Worm (Caenorhabditis elegans) whole organism, L1 larva: Measurements from ENCODE around the gene Y69A2AR.24.

Experiments
- C04F5.9 ChIP-seq: sonication (generic microtip); optimal IDR thresholded peaks from 2 replicates; lab custom pipeline; 2016; ENCODE audit warnings: missing genetic modification characterization, missing compliant biosample characterization
- C34B4.2 ChIP-seq: sonication (generic microtip); optimal IDR thresholded peaks from 2 replicates; lab custom pipeline; 2017; ENCODE audit warnings: mild to moderate bottlenecking, missing genetic modification characterization, missing compliant biosample characterization
- Y116A8C.19 ChIP-seq: sonication (generic microtip); optimal IDR thresholded peaks from 2 replicates; lab custom pipeline; 2016; ENCODE audit warnings: missing compliant biosample characterization, missing genetic modification characterization, borderline replicate concordance
- alr-1 ChIP-seq: fragments of 200-800 bp; sonication (Bioruptor generic); optimal IDR thresholded peaks from 2 replicates; lab custom pipeline; 2018; ENCODE audit warnings: borderline replicate concordance, mild to moderate bottlenecking, missing genetic modification characterization, missing compliant biosample characterization
- ama-1 ChIP-seq: fragments of 150-350 bp; optimal IDR thresholded peaks from 2 replicates; lab custom pipeline; 2014
- ceh-63 ChIP-seq: fragments of 200-800 bp; sonication (Bioruptor generic); optimal IDR thresholded peaks from 2 replicates; lab custom pipeline; 2018; ENCODE audit warnings: mild to moderate bottlenecking, missing genetic modification characterization, missing compliant biosample characterization
- ceh-8 ChIP-seq: fragments of 200-800 bp; sonication (Bioruptor generic); optimal IDR thresholded peaks from 2 replicates; lab custom pipeline; 2018; ENCODE audit warnings: mild to moderate bottlenecking, missing genetic modification characterization, moderate library complexity, missing compliant biosample characterization
- ceh-82 ChIP-seq, 3 experiments: fragments of 150-350 bp in 1 of 3; sonication (generic microtip) in 2 of 3; optimal IDR thresholded peaks; 2 replicates each; lab custom pipeline; 2014 to 2017; ENCODE audit warnings: missing biosample characterization in 3 of 3, missing genetic modification characterization in 3 of 3
- ceh-88 ChIP-seq: fragments of 200-800 bp; sonication (Bioruptor generic); IDR thresholded peaks from 2 replicates; pipeline ENCODE4 v1.3.6; 2022; ENCODE audit warnings: missing genetic modification characterization, missing compliant biosample characterization
- ceh-90 ChIP-seq: sonication (generic microtip); optimal IDR thresholded peaks from 2 replicates; lab custom pipeline; 2016; ENCODE audit warnings: missing genetic modification characterization, missing compliant biosample characterization
- dpl-1 ChIP-seq, 3 experiments: fragments of 150-350 bp in 2 of 3; sonication (generic microtip) in 1 of 3; optimal IDR thresholded peaks; 2 replicates each; lab custom pipeline; 2014 to 2017; ENCODE audit warnings: missing biosample characterization in 3 of 3, missing genetic modification characterization in 3 of 3, missing genetic modification reagents in 3 of 3
- dsc-1 ChIP-seq: sonication (generic microtip); optimal IDR thresholded peaks from 2 replicates; lab custom pipeline; 2016; ENCODE audit warnings: mild to moderate bottlenecking, missing genetic modification characterization, missing compliant biosample characterization
- efl-1 ChIP-seq, 4 experiments: fragments of 150-350 bp; optimal IDR thresholded peaks in 3 of 4; peaks in 1 of 4; 1 replicate in 1 of 4; 2 replicates in 3 of 4; lab custom pipeline; 2014; ENCODE audit warnings: missing biosample characterization in 2 of 4, missing genetic modification characterization in 2 of 4, missing genetic modification reagents in 2 of 4
- elt-3 ChIP-seq, 6 experiments: fragments of 150-350 bp in 1 of 6; sonication (generic microtip); optimal IDR thresholded peaks; 2 replicates each; lab custom pipeline; 2017 to 2018; ENCODE audit warnings: missing biosample characterization in 6 of 6, missing genetic modification characterization in 6 of 6, inconsistent platforms in 1 of 6
- fkh-8 ChIP-seq: sonication (generic microtip); optimal IDR thresholded peaks from 2 replicates; lab custom pipeline; 2016; ENCODE audit warnings: mild to moderate bottlenecking, missing genetic modification characterization, missing compliant biosample characterization
- grh-1 ChIP-seq: fragments of 200-800 bp; sonication (Bioruptor generic); IDR thresholded peaks from 2 replicates; pipeline ENCODE4 v1.3.6; 2022; ENCODE audit warnings: missing genetic modification reagents, missing genetic modification characterization, missing compliant biosample characterization
- hlh-17 ChIP-seq: fragments of 200-800 bp; sonication (Bioruptor generic); optimal IDR thresholded peaks from 2 replicates; lab custom pipeline; 2018; ENCODE audit warnings: missing genetic modification characterization, mild to moderate bottlenecking, missing compliant biosample characterization, moderate library complexity, borderline replicate concordance
- hlh-4 ChIP-seq: sonication (generic microtip); optimal IDR thresholded peaks from 2 replicates; lab custom pipeline; 2016; ENCODE audit warnings: mild to moderate bottlenecking, missing genetic modification characterization, missing compliant biosample characterization
- isw-1 ChIP-seq: fragments of 200-800 bp; sonication (Bioruptor generic); IDR thresholded peaks from 2 replicates; pipeline ENCODE4 v1.3.6; 2022; ENCODE audit warnings: missing genetic modification characterization, missing compliant biosample characterization
- jun-1 ChIP-seq: fragments of 150-350 bp; optimal IDR thresholded peaks from 2 replicates; lab custom pipeline; 2014; ENCODE audit warnings: missing biosample characterization, missing genetic modification reagents, missing genetic modification characterization
- lin-13 ChIP-seq: fragments of 150-350 bp; optimal IDR thresholded peaks from 2 replicates; lab custom pipeline; 2014; ENCODE audit warnings: missing biosample characterization, missing genetic modification reagents, missing genetic modification characterization
- lin-15B ChIP-seq: fragments of 150-350 bp; sonication (generic microtip); optimal IDR thresholded peaks from 3 replicates; lab custom pipeline; 2014; ENCODE audit warnings: missing biosample characterization, missing genetic modification characterization
- lin-35 ChIP-seq, 2 experiments: fragments of 150-350 bp; optimal IDR thresholded peaks; 2 replicates each; lab custom pipeline; 2014; ENCODE audit warnings: missing biosample characterization in 2 of 2, missing genetic modification characterization in 2 of 2, missing genetic modification reagents in 2 of 2
- lin-39 ChIP-seq: fragments of 150-350 bp; optimal IDR thresholded peaks from 2 replicates; lab custom pipeline; 2014; ENCODE audit warnings: missing biosample characterization, missing genetic modification reagents, missing genetic modification characterization
- lsy-2 ChIP-seq, 2 experiments: fragments of 150-350 bp; optimal IDR thresholded peaks; 2 replicates each; lab custom pipeline; 2014; ENCODE audit warnings: missing biosample characterization in 2 of 2, missing genetic modification characterization in 2 of 2
- mab-9 ChIP-seq: fragments of 200-800 bp; sonication (Bioruptor generic); IDR thresholded peaks from 2 replicates; pipeline ENCODE4 v1.3.6; 2022; ENCODE audit warnings: missing genetic modification reagents, missing genetic modification characterization, missing compliant biosample characterization
- mef-2 ChIP-seq: fragments of 150-350 bp; optimal IDR thresholded peaks from 2 replicates; lab custom pipeline; 2014; ENCODE audit warnings: missing biosample characterization, missing genetic modification characterization
- nhr-11 ChIP-seq: fragments of 150-350 bp; optimal IDR thresholded peaks from 2 replicates; lab custom pipeline; 2014; ENCODE audit warnings: missing biosample characterization, missing genetic modification characterization
- nhr-12 ChIP-seq: sonication (generic microtip); optimal IDR thresholded peaks from 2 replicates; lab custom pipeline; 2017; ENCODE audit warnings: missing biosample characterization, missing genetic modification characterization
- nhr-19 ChIP-seq: fragments of 200-800 bp; sonication (Bioruptor generic); conservative IDR thresholded peaks from 2 replicates; pipeline ENCODE4 v1.3.6; 2022; ENCODE audit warnings: missing genetic modification characterization, missing compliant biosample characterization
- nhr-20 ChIP-seq: sonication (generic microtip); optimal IDR thresholded peaks from 2 replicates; lab custom pipeline; 2016; ENCODE audit warnings: mild to moderate bottlenecking, missing genetic modification characterization, missing compliant biosample characterization
- nhr-28 ChIP-seq: fragments of 150-350 bp; optimal IDR thresholded peaks from 2 replicates; lab custom pipeline; 2014; ENCODE audit warnings: missing biosample characterization, missing genetic modification characterization
- nhr-47 ChIP-seq: sonication (generic microtip); optimal IDR thresholded peaks from 2 replicates; lab custom pipeline; 2016; ENCODE audit warnings: mild to moderate bottlenecking, missing genetic modification characterization, moderate library complexity, missing compliant biosample characterization
- nhr-71 ChIP-seq: sonication (generic microtip); optimal IDR thresholded peaks from 2 replicates; lab custom pipeline; 2016; ENCODE audit warnings: mild to moderate bottlenecking, missing genetic modification characterization, moderate library complexity, missing compliant biosample characterization
- nhr-77 ChIP-seq: fragments of 150-350 bp; optimal IDR thresholded peaks from 2 replicates; lab custom pipeline; 2014; ENCODE audit warnings: missing biosample characterization, missing genetic modification characterization
- nhr-85 ChIP-seq: sonication (generic microtip); peaks from one replicate; lab custom pipeline; 2016; ENCODE audit warnings: missing genetic modification characterization, inconsistent platforms, missing compliant biosample characterization
- pax-3 ChIP-seq: fragments of 200-800 bp; sonication (Bioruptor generic); optimal IDR thresholded peaks from 2 replicates; lab custom pipeline; 2018; ENCODE audit warnings: mild to moderate bottlenecking, missing genetic modification characterization, moderate library complexity, missing compliant biosample characterization
- pqm-1 ChIP-seq: sonication (generic microtip); optimal IDR thresholded peaks from 3 replicates; lab custom pipeline; 2017; ENCODE audit warnings: missing biosample characterization, missing genetic modification characterization
- snu-23 ChIP-seq: sonication (generic microtip); optimal IDR thresholded peaks from 2 replicates; lab custom pipeline; 2016; ENCODE audit warnings: missing genetic modification characterization, missing compliant biosample characterization
- sox-4 ChIP-seq: sonication (generic microtip); optimal IDR thresholded peaks from 2 replicates; lab custom pipeline; 2016; ENCODE audit warnings: missing genetic modification characterization, missing compliant biosample characterization
- sup-37 ChIP-seq: fragments of 200-800 bp; sonication (Bioruptor generic); optimal IDR thresholded peaks from 2 replicates; lab custom pipeline; 2018; ENCODE audit warnings: mild to moderate bottlenecking, missing genetic modification characterization, missing compliant biosample characterization
- swsn-7 ChIP-seq: sonication (generic microtip); optimal IDR thresholded peaks from 2 replicates; lab custom pipeline; 2016; ENCODE audit warnings: missing genetic modification characterization, missing compliant biosample characterization
- tbx-2 ChIP-seq: sonication (generic microtip); optimal IDR thresholded peaks from 2 replicates; lab custom pipeline; 2016; ENCODE audit warnings: missing genetic modification characterization, missing compliant biosample characterization
- tlp-1 ChIP-seq: fragments of 150-350 bp; optimal IDR thresholded peaks from 2 replicates; lab custom pipeline; 2014; ENCODE audit warnings: missing biosample characterization, missing genetic modification characterization
- unc-62 ChIP-seq: fragments of 150-350 bp; optimal IDR thresholded peaks from 2 replicates; lab custom pipeline; 2014; ENCODE audit warnings: missing biosample characterization, missing genetic modification reagents, missing genetic modification characterization
- unc-86 ChIP-seq: sonication (generic microtip); optimal IDR thresholded peaks from 2 replicates; lab custom pipeline; 2016; ENCODE audit warnings: missing genetic modification characterization, missing compliant biosample characterization
- unc-98 ChIP-seq: fragments of 200-800 bp; sonication (Bioruptor generic); IDR thresholded peaks from 2 replicates; pipeline ENCODE4 v1.3.6; 2022; ENCODE audit warnings: missing genetic modification characterization, missing compliant biosample characterization
- xbp-1 ChIP-seq: sonication (generic microtip); optimal IDR thresholded peaks from 2 replicates; lab custom pipeline; 2016; ENCODE audit warnings: missing genetic modification characterization, missing compliant biosample characterization
- zag-1 ChIP-seq: fragments of 150-350 bp; optimal IDR thresholded peaks from 2 replicates; lab custom pipeline; 2014; ENCODE audit warnings: missing biosample characterization, missing genetic modification characterization
- ztf-4 ChIP-seq: fragments of 150-350 bp; optimal IDR thresholded peaks from 2 replicates; lab custom pipeline; 2014; ENCODE audit warnings: missing biosample characterization, missing genetic modification characterization

Gene Y69A2AR.24

ce11 chrIV:2601988-2602861 lies 38.4 kb upstream of the Y69A2AR.24 start (continued):
- TF ChIP-seq ceh-88 (GFP tag; lab: Robert Waterston, UW) (peak; percentile 96), mab-9 (GFP tag; lab: Robert Waterston, UW) (peak; percentile 94), lin-39 (peak; percentile 93), lin-35 (GFP tag; optimal IDR thresholded peaks at IDR 0.05; lab: Kevin White, UChicago) (peak; percentile 89 to 96), zag-1 (no peak), dpl-1 (GFP tag; optimal IDR thresholded peaks at IDR 0.05; lab: Kevin White, UChicago) (peak; percentile 89 to 91 (median 90)), unc-86 (tag; lab: Kevin White, UChicago) (peak; percentile 92), fkh-8 (tag; lab: Kevin White, UChicago) (peak; percentile 99), sox-4 (tag; lab: Kevin White, UChicago) (peak; percentile 98), isw-1 (peak; percentile 84), C34B4.2 (peak; percentile 59), pax-3 (peak; percentile 98), nhr-11 (peak; percentile 99), xbp-1 (peak; percentile 97), grh-1 (GFP tag; lab: Robert Waterston, UW) (peak; percentile 98), ceh-63 (GFP tag; lab: Kevin White, UChicago) (no peak), tlp-1 (tag; lab: Kevin White, UChicago) (no peak), ztf-4 (tag; lab: Kevin White, UChicago) (peak; percentile 98), lsy-2 (tag; optimal IDR thresholded peaks at IDR 0.05; lab: Kevin White, UChicago) (peak; percentile 95 to 96), pqm-1 (tag; lab: Kevin White, UChicago) (no peak), unc-62 (no peak), hlh-17 (GFP tag; lab: Kevin White, UChicago) (no peak), C04F5.9 (tag; lab: Kevin White, UChicago) (peak; percentile 92), lin-15B (tag; lab: Kevin White, UChicago) (peak; percentile 53), snu-23 (peak; percentile 99), ceh-82 (tag; optimal IDR thresholded peaks at IDR 0.05; lab: Kevin White, UChicago) (peak; percentile 90 to 93 (median 90)), mef-2 (tag; lab: Kevin White, UChicago) (peak; percentile 84), sup-37 (GFP tag; lab: Kevin White, UChicago) (peak; percentile 87), dsc-1 (tag; lab: Kevin White, UChicago) (peak; percentile 96), nhr-19 (GFP tag; lab: Robert Waterston, UW) (peak; percentile 99), nhr-28 (tag; lab: Kevin White, UChicago) (peak; percentile 75), jun-1 (peak; percentile 97), nhr-20 (peak; percentile 100), ceh-90 (no peak), nhr-12 (tag; lab: Kevin White, UChicago) (peak; percentile 34), tbx-2 (peak; percentile 98), nhr-77 (tag; lab: Kevin White, UChicago) (peak; percentile 93), alr-1 (tag; lab: Kevin White, UChicago) (no peak), ama-1 (lab: Kevin White, UChicago) (peak; percentile 95), ceh-8 (GFP tag; lab: Kevin White, UChicago) (peak; percentile 97), swsn-7 (tag; lab: Kevin White, UChicago) (peak; percentile 99), Y116A8C.19 (tag; lab: Kevin White, UChicago) (no peak), elt-3 (tag; optimal IDR thresholded peaks at IDR 0.05; lab: Kevin White, UChicago) (peak in 5 of 6 experiments; percentile 31 to 100 (median 95)), nhr-47 (tag; lab: Kevin White, UChicago) (peak; percentile 99), lin-13 (GFP tag; lab: Kevin White, UChicago) (peak; percentile 99), unc-98 (GFP tag; lab: Robert Waterston, UW) (peak; percentile 75), nhr-71 (tag; lab: Kevin White, UChicago) (peak; percentile 100), hlh-4 (no peak), efl-1 (optimal IDR thresholded peaks at IDR 0.05; lab: Kevin White, UChicago) (peak; percentile 92 to 96), efl-1 (GFP tag; optimal IDR thresholded peaks at IDR 0.05 in 1 of 2; lab: Kevin White, UChicago) (peak; percentile 87 to 99), nhr-85 (tag; lab: Kevin White, UChicago) (peak; percentile 100)
